Worm (Caenorhabditis elegans): ENCODE measurements around the gene F56C3.4.

DNA sequence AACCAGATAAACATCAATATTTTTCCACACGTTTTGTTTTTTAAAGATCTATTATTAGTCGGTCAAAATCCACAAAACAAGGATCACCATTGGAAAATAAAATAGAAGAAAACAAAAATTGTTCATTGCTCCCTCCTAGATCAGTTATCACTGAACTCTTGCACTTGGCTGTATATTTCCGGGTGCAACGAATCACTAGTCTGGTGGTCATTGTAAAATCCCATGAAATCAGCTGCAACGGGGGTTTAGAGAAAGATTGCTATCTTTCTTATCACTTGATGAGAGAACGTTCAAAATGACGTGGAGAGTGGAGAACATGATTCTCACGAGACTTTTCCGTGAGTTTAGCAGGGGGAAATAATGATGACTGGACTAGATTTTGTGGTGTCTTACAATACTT is 35.3 kb upstream of the F56C3.4 start:
- TF ChIP-seq ets-7 (tag; optimal IDR thresholded peaks at IDR 0.05) (no peak), ama-1 (optimal IDR thresholded peaks at IDR 0.05) (no peak), flt-1 (GFP tag; IDR thresholded peaks at IDR 0.05) (no peak), pes-1 (GFP tag; IDR thresholded peaks at IDR 0.05) (no peak), tbx-37 (GFP tag; conservative IDR thresholded peaks at IDR 0.05) (no peak), sea-1 (GFP tag; conservative IDR thresholded peaks at IDR 0.05) (no peak), ceh-13 (GFP tag; optimal IDR thresholded peaks at IDR 0.05) (no peak), scrt-1 (GFP tag; IDR thresholded peaks at IDR 0.05) (no peak), hmbx-1 (tag; optimal IDR thresholded peaks at IDR 0.05) (no peak)

Measured in whole organism, early embryonic.